Fruit fly (Drosophila melanogaster): ENCODE data around the gene Archease.

The Archease gene

dm6 chr3R:21627752-21628151 lies 35.0 kb downstream of the Archease start (continued):
- no peak for TF ChIP-seq Sry-β (GFP tag; optimal IDR thresholded peaks at IDR 0.05)
- peak; percentile 45 for TF ChIP-seq CG12942 (GFP tag; optimal IDR thresholded peaks at IDR 0.05)
- TF ChIP-seq gce (GFP tag; IDR thresholded peaks at IDR 0.05), result 0 out of 3 replicates have a peak, but pooled peaks have one; percentile 18
- peak; percentile 21 for TF ChIP-seq NC2β (GFP tag; optimal IDR thresholded peaks at IDR 0.05)
- no peak for TF ChIP-seq CG12744 (GFP tag; optimal IDR thresholded peaks at IDR 0.05)
- peak; percentile 5 for TF ChIP-seq tup (GFP tag; optimal IDR thresholded peaks at IDR 0.05)
- TF ChIP-seq cato (GFP tag; optimal IDR thresholded peaks at IDR 0.05; ENCODE audit: borderline replicate concordance), result no peak
- no peak for TF ChIP-seq gfzf (GFP tag; optimal IDR thresholded peaks at IDR 0.05)
- peak; percentile 51 for TF ChIP-seq CG17568 (GFP tag; optimal IDR thresholded peaks at IDR 0.05)
- TF ChIP-seq kni (GFP tag; optimal IDR thresholded peaks at IDR 0.05), result no peak
- TF ChIP-seq CG14860 (GFP tag; IDR thresholded peaks at IDR 0.05; ENCODE audit: partially characterized antibody), result no peak
- TF ChIP-seq CG5245 (GFP tag; optimal IDR thresholded peaks at IDR 0.05), result peak; percentile 2
- TF ChIP-seq pzg (GFP tag; optimal IDR thresholded peaks at IDR 0.05), result no peak
- peak; percentile 67 for TF ChIP-seq zen (tag; optimal IDR thresholded peaks at IDR 0.05)
- no peak for TF ChIP-seq p53 (GFP tag; optimal IDR thresholded peaks at IDR 0.05)
- no peak for TF ChIP-seq Stat92E (GFP tag; optimal IDR thresholded peaks at IDR 0.05)
- TF ChIP-seq ase (GFP tag; IDR thresholded peaks at IDR 0.05), result 0 out of 3 replicates have a peak, but pooled peaks have one; percentile 21
- TF ChIP-seq bbx (GFP tag; IDR thresholded peaks at IDR 0.05; ENCODE audit: partially characterized antibody), result no peak
- TF ChIP-seq stc (GFP tag; IDR thresholded peaks at IDR 0.05), result 0 out of 2 replicates have a peak, but pooled peaks have one; percentile 11
- TF ChIP-seq Poxn (GFP tag; IDR thresholded peaks at IDR 0.05), result peak; percentile 16; the same call in 1 of the 2 replicates
- peak; percentile 40; the same call in 1 of the 4 replicates for TF ChIP-seq Gug (GFP tag; IDR thresholded peaks at IDR 0.05)
- no peak for TF ChIP-seq luna (GFP tag; optimal IDR thresholded peaks at IDR 0.05)
- TF ChIP-seq pum (GFP tag; optimal IDR thresholded peaks at IDR 0.05), result peak; percentile 24
- no peak for TF ChIP-seq CG34224 (GFP tag; IDR thresholded peaks at IDR 0.05; ENCODE audit: partially characterized antibody)
- TF ChIP-seq chm (GFP tag; IDR thresholded peaks at IDR 0.05), result no peak
- peak; percentile 41; the same call in 1 of the 2 replicates for TF ChIP-seq crol (GFP tag; IDR thresholded peaks at IDR 0.05)
- TF ChIP-seq Nf-YB (GFP tag; optimal IDR thresholded peaks at IDR 0.05), result peak; percentile 34
- TF ChIP-seq CG1024 (GFP tag; IDR thresholded peaks at IDR 0.05), result no peak
- no peak for TF ChIP-seq Antp (GFP tag; optimal IDR thresholded peaks at IDR 0.05)
- 0 out of 2 replicates have a peak, but pooled peaks have one; percentile 55 for TF ChIP-seq CG17328 (GFP tag; IDR thresholded peaks at IDR 0.05)
- peak; percentile 57; the same call in 1 of the 2 replicates for TF ChIP-seq CG31441 (GFP tag; IDR thresholded peaks at IDR 0.05)
- TF ChIP-seq CG14441 (GFP tag; IDR thresholded peaks at IDR 0.05), result peak; percentile 67
- no peak for TF ChIP-seq Dll (GFP tag; IDR thresholded peaks at IDR 0.05; ENCODE audit: partially characterized antibody)
- TF ChIP-seq Fer3 (tag; optimal IDR thresholded peaks at IDR 0.05), result peak; percentile 73
- TF ChIP-seq gcm (GFP tag; optimal IDR thresholded peaks at IDR 0.05), result peak; percentile 39
- peak; percentile 16 for TF ChIP-seq CG7786 (GFP tag; optimal IDR thresholded peaks at IDR 0.05)
- peak; percentile 48 for TF ChIP-seq CG10267 (tag; optimal IDR thresholded peaks at IDR 0.05)
- TF ChIP-seq CG12219 (GFP tag; optimal IDR thresholded peaks at IDR 0.05), result peak; percentile 57
- TF ChIP-seq ewg (GFP tag; optimal IDR thresholded peaks at IDR 0.05), result peak; percentile 35
- peak; percentile 83 for TF ChIP-seq Drgx (GFP tag; IDR thresholded peaks at IDR 0.05)
- TF ChIP-seq HLH3B (GFP tag; IDR thresholded peaks at IDR 0.05), result peak; percentile 67
- no peak for TF ChIP-seq tna (GFP tag; IDR thresholded peaks at IDR 0.05; ENCODE audit: partially characterized antibody)
- TF ChIP-seq sc (optimal IDR thresholded peaks at IDR 0.05), result no peak
- no peak for TF ChIP-seq sc (GFP tag; optimal IDR thresholded peaks at IDR 0.05)
- TF ChIP-seq CG2199 (GFP tag; IDR thresholded peaks at IDR 0.05), result no peak
- peak; percentile 64 for TF ChIP-seq CG10209 (GFP tag; optimal IDR thresholded peaks at IDR 0.05)
- no peak for TF ChIP-seq CG31388 (GFP tag; optimal IDR thresholded peaks at IDR 0.05)
- TF ChIP-seq sug (tag; optimal IDR thresholded peaks at IDR 0.05), result peak; percentile 30
- TF ChIP-seq Dad (GFP tag; optimal IDR thresholded peaks at IDR 0.05), result no peak
- peak; percentile 37 to 62 for TF ChIP-seq Hr51 (GFP tag; optimal IDR thresholded peaks at IDR 0.05)
